Fruit fly (Drosophila melanogaster): Measurements from ENCODE around the gene Daxx.

Daxx gene

DNA sequence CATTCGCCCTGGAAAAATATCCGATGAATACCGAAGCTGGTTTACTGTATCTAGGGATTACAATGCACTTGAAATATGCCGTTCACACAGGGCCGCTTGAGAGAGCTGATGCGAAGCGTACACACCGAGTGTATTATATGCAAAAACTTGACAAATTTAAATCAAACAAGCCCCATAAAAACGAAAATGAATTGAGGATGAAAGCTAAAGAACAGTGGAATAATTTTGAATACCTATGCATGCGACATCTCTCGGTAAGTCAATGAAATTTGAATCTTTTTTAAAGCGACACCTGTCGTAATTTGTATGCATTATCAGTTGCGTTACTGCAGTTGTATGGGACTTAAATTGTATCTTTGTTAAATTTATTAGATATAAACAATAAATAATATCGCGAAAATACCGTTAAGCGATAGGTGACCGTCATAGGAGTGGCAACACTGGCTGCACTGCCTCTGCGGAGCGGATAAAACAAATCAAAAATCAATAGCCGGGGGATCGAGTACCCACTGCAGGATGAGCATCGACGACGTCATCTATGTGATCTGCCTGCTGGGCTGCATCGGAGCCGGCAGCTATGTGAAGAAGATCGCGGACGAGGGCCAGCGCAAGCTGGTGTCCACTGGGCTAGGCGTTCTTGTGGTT is 24.7 kb upstream of the Daxx start, which contains the start of gene frj (continued):
- no peak for TF ChIP-seq CG2129 (GFP tag; IDR thresholded peaks at IDR 0.05; ENCODE audit: partially characterized antibody)
- TF ChIP-seq dmrt11E (tag; optimal IDR thresholded peaks at IDR 0.05), result peak; percentile 46
- peak; percentile 66; the same call in 1 of the 2 replicates for TF ChIP-seq amos (GFP tag; IDR thresholded peaks at IDR 0.05; ENCODE audit: partially characterized antibody)
- TF ChIP-seq al (GFP tag; IDR thresholded peaks at IDR 0.05), result peak; percentile 61
- TF ChIP-seq Mrtf (GFP tag; IDR thresholded peaks at IDR 0.05), result peak; percentile 67
- TF ChIP-seq Stat92E (GFP tag; optimal IDR thresholded peaks at IDR 0.05), result peak in 2 of 3 experiments; percentile 47 to 54
- TF ChIP-seq CG15696 (tag; optimal IDR thresholded peaks at IDR 0.05), result peak; percentile 58
- no peak for TF ChIP-seq CG15479 (GFP tag; optimal IDR thresholded peaks at IDR 0.05)
- peak in 1 of 2 experiments; percentile 39 for TF ChIP-seq Eip74EF (GFP tag; optimal IDR thresholded peaks at IDR 0.05)
- peak; percentile 78 for TF ChIP-seq Hr3 (GFP tag; optimal IDR thresholded peaks at IDR 0.05)
- peak; percentile 93 for TF ChIP-seq Med (GFP tag)
- peak; percentile 22 for TF ChIP-seq CG9437 (GFP tag; optimal IDR thresholded peaks at IDR 0.05)
- TF ChIP-seq CG10209 (GFP tag; optimal IDR thresholded peaks at IDR 0.05), result peak; percentile 53
- no peak for TF ChIP-seq CG1832 (GFP tag; optimal IDR thresholded peaks at IDR 0.05)
- 0 out of 2 replicates have a peak, but pooled peaks have one; percentile 25 for TF ChIP-seq CG31224 (GFP tag; IDR thresholded peaks at IDR 0.05)
- peak; percentile 73 for TF ChIP-seq CG7839 (tag; optimal IDR thresholded peaks at IDR 0.05)
- TF ChIP-seq CG7556 (GFP tag; optimal IDR thresholded peaks at IDR 0.05), result peak; percentile 32
- peak; percentile 75 for TF ChIP-seq Hmr (GFP tag; optimal IDR thresholded peaks at IDR 0.05)
- peak; percentile 68 for TF ChIP-seq stwl (tag; optimal IDR thresholded peaks at IDR 0.05)
- TF ChIP-seq gsb-n (tag; optimal IDR thresholded peaks at IDR 0.05), result peak; percentile 39
- peak; percentile 65 for TF ChIP-seq CG17829 (tag; optimal IDR thresholded peaks at IDR 0.05)
- no peak for TF ChIP-seq so (GFP tag; IDR thresholded peaks at IDR 0.05)
- TF ChIP-seq CG10565 (GFP tag; optimal IDR thresholded peaks at IDR 0.05), result no peak
- TF ChIP-seq sisA (GFP tag; IDR thresholded peaks at IDR 0.05), result peak; percentile 68
- TF ChIP-seq br (optimal IDR thresholded peaks at IDR 0.05), result no peak
- TF ChIP-seq CG12942 (GFP tag; optimal IDR thresholded peaks at IDR 0.05), result peak; percentile 70
- TF ChIP-seq cato (GFP tag; optimal IDR thresholded peaks at IDR 0.05; ENCODE audit: borderline replicate concordance), result peak; percentile 61
- TF ChIP-seq Aef1 (GFP tag; IDR thresholded peaks at IDR 0.05), result peak; percentile 54; the same call in 2 of the 3 replicates
- peak; percentile 88 for TF ChIP-seq Sry-δ (GFP tag; optimal IDR thresholded peaks at IDR 0.05)
- no peak for TF ChIP-seq sqz (GFP tag; optimal IDR thresholded peaks at IDR 0.05)
- peak; percentile 20 for TF ChIP-seq CG4328 (GFP tag; optimal IDR thresholded peaks at IDR 0.05)
- TF ChIP-seq Hsf (GFP tag; optimal IDR thresholded peaks at IDR 0.05), result peak; percentile 79
- peak; percentile 58 for TF ChIP-seq Sox102F (GFP tag; optimal IDR thresholded peaks at IDR 0.05)
- no peak for TF ChIP-seq seq (GFP tag; IDR thresholded peaks at IDR 0.05)
- TF ChIP-seq D19B (GFP tag; optimal IDR thresholded peaks at IDR 0.05), result peak; percentile 4
- TF ChIP-seq bbx (GFP tag; IDR thresholded peaks at IDR 0.05; ENCODE audit: partially characterized antibody), result peak; percentile 61
- TF ChIP-seq CG18599 (GFP tag; optimal IDR thresholded peaks at IDR 0.05), result peak; percentile 46
- TF ChIP-seq sc (optimal IDR thresholded peaks at IDR 0.05), result no peak
- no peak for TF ChIP-seq sc (GFP tag; optimal IDR thresholded peaks at IDR 0.05)
- peak; percentile 84 for TF ChIP-seq slbo (GFP tag; IDR thresholded peaks at IDR 0.05)
- peak; percentile 29 for TF ChIP-seq MESR4 (GFP tag; optimal IDR thresholded peaks at IDR 0.05)
- TF ChIP-seq Lpt (GFP tag; optimal IDR thresholded peaks at IDR 0.05), result no peak
- peak; percentile 31; the same call in 1 of the 2 replicates for TF ChIP-seq Ada2b (GFP tag; IDR thresholded peaks at IDR 0.05)
- peak; percentile 71 for TF ChIP-seq Scr (GFP tag; IDR thresholded peaks at IDR 0.05; ENCODE audit: partially characterized antibody)
- no peak for TF ChIP-seq Taf1 (GFP tag; IDR thresholded peaks at IDR 0.05)
- TF ChIP-seq ATbp (GFP tag; optimal IDR thresholded peaks at IDR 0.05), result peak; percentile 6
- peak; percentile 72 for TF ChIP-seq Dll (GFP tag; IDR thresholded peaks at IDR 0.05; ENCODE audit: partially characterized antibody)
- TF ChIP-seq disco-r (GFP tag; optimal IDR thresholded peaks at IDR 0.05), result no peak

Data from whole organism, embryonic.